Worm (Caenorhabditis elegans): ENCODE results near the gene Y73F8A.26.

- TF ChIP-seq unc-62 (GFP tag; optimal IDR thresholded peaks at IDR 0.05) (no peak), ceh-82 (tag; optimal IDR thresholded peaks at IDR 0.05) (no peak), snpc-4 (tag; optimal IDR thresholded peaks at IDR 0.05) (no peak), nhr-77 (tag; optimal IDR thresholded peaks at IDR 0.05) (no peak)
Measured at ce11 chrIV:15453137-15453788, 20.2 kb upstream of the Y73F8A.26 start, which contains the start of gene gtf-2H4.
